Worm (Caenorhabditis elegans): ENCODE data around the gene C44B7.11.
A peak's percentile ranks its signal among the peaks of the same experiment; 100 is the strongest.
"Not testable (repeated sequence)": the region's sequence is repeated elsewhere in the genome, so short reads cannot be mapped to it uniquely, and the experiment has no call there.

C44B7.11 gene

DNA sequence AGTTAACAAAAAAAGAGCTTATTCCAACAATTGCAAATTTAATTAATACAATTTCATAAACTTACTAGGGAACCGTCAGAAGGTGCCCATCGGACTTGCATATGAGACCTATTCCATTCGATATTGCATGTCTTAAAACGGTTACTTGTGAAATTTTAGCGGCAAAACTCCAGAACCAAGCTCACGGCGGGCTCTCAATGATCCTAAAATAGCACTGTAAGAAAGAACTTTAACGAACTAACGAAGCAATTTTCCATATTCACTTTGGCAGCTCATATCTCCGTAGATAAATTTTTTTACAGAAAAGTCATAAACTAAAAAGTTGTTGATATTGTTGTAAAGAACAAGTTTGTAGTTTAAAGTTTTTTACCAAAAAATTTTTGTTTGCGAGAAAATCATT is 10.3 kb upstream of the C44B7.11 start, which contains the start of gene B0252.3:
Gene B0252.3, minus strand, starts transcription at position 101 of the 400 bp plus-strand sequence.
- not testable (repeated sequence) for TF ChIP-seq snpc-4 (tag; optimal IDR thresholded peaks at IDR 0.05); dsc-1 (tag; optimal IDR thresholded peaks at IDR 0.05); hlh-17 (GFP tag; optimal IDR thresholded peaks at IDR 0.05; ENCODE audit: borderline replicate concordance)

DNA sequence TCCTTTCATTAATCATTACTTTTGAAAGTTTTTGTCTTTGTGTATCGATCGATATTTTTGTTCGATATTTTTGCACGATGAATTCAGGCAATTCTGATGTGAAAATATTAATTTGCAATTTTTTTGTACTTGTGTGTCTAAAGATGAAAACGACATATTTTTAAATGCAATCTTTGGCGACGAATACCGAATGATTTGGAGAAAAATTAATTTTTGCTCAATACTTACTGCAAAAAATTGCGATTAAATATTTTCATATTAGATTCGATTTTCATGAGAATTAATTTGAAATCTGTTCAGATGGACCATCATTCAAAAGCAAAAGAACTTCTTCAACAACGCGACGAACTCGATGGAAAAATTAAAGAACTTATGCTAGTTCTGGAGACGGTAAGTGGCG is 4.5 kb upstream of the C44B7.11 start, which contains the start of gene psmd-9:
Gene psmd-9, plus strand, starts transcription at position 301 of the 400 bp plus-strand sequence.
- TF ChIP-seq lir-3 (tag; optimal IDR thresholded peaks at IDR 0.05; ENCODE audit: poor library complexity) (no peak), dsc-1 (tag; optimal IDR thresholded peaks at IDR 0.05) (no peak), nhr-237 (tag; optimal IDR thresholded peaks at IDR 0.05) (no peak), blmp-1 (tag; optimal IDR thresholded peaks at IDR 0.05) (no peak), efl-1 (optimal IDR thresholded peaks at IDR 0.05) (no peak), efl-1 (GFP tag; optimal IDR thresholded peaks at IDR 0.05 in 1 of 2) (peak in 1 of 2 experiments; percentile 22)

DNA sequence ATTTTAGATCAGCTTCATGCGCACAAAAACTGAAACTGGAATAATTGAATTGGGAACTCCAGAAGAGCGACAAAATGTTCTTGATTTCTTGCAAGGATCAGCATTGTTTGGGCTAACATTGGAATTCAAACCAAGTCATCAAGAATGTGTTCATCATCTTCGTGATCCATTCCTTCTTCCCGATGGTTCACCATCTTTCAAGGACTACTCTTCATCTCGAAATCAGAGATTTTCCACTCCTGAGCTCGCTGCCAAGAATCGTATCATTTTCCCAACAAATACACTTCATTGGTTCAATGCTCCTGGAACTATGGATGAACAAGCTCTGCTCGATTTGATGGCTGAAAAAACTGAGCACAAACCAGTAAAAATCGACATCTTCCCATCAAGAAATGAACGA is 3.4 kb upstream of the C44B7.11 start:
- TF ChIP-seq mdl-1 (tag; optimal IDR thresholded peaks at IDR 0.05): no peak

DNA sequence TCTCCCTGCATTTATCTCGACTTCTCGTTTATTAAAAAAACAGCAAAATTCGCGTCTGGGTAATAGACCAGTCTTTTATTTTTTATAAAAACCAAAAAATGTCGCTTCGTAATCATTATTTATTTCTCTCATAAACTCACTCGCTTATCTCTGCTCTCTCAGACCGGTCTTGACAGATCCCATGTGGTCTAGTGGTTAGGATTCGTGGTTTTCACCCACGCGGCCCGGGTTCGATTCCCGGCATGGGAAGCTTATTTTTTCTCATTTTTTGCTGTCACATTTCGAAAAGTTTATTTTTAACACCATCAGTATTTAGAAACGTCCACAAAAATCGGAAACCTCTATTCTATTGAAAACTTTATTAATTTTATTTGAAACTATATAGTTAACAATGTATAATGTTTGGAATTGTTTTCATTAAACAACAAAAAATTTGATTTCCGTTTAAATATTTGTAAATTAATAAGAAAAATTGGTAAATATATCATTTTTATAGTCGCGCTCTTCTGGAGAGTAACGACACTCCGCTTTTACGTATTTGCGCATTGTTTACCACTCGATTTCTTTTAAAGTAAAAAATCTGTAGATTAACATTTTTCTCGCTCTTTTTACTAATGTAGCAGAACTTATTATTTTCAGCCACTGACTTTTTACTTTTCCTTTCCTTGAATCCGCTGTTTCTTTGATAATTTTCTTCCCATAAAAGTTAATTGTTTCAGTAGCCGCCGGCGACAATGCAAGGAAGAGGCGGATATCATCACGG is 858 bp upstream of the C44B7.11 start, which contains the start of gene hrpl-1:
Gene hrpl-1, plus strand, starts transcription at position 713 of the 763 bp plus-strand sequence.
- TF ChIP-seq zag-1 (tag; optimal IDR thresholded peaks at IDR 0.05) (no peak), pag-3 (tag; optimal IDR thresholded peaks at IDR 0.05; ENCODE audit: borderline replicate concordance, insufficient read depth) (no peak), nhr-237 (tag; optimal IDR thresholded peaks at IDR 0.05) (no peak), nhr-47 (tag; optimal IDR thresholded peaks at IDR 0.05) (peak; percentile 48), C16A3.4 (tag; optimal IDR thresholded peaks at IDR 0.05) (no peak), lin-39 (tag; optimal IDR thresholded peaks at IDR 0.05) (no peak), dsc-1 (tag; optimal IDR thresholded peaks at IDR 0.05) (peak; percentile 48), nhr-11 (tag; optimal IDR thresholded peaks at IDR 0.05) (no peak), mep-1 (tag; optimal IDR thresholded peaks at IDR 0.05) (no peak), ces-1 (GFP tag; optimal IDR thresholded peaks at IDR 0.05) (no peak), unc-30 (tag; optimal IDR thresholded peaks at IDR 0.05) (no peak), nhr-20 (tag; optimal IDR thresholded peaks at IDR 0.05) (peak; percentile 34), efl-1 (optimal IDR thresholded peaks at IDR 0.05) (peak in 1 of 2 experiments; percentile 39), efl-1 (GFP tag; optimal IDR thresholded peaks at IDR 0.05 in 1 of 2) (peak; percentile 56 to 67), C34B4.2 (tag; optimal IDR thresholded peaks at IDR 0.05) (no peak), xbp-1 (tag; optimal IDR thresholded peaks at IDR 0.05) (peak; percentile 28), unc-130 (tag; optimal IDR thresholded peaks at IDR 0.05) (no peak), nhr-71 (tag; optimal IDR thresholded peaks at IDR 0.05) (peak; percentile 58), fkh-8 (tag; optimal IDR thresholded peaks at IDR 0.05) (no peak), nhr-12 (tag; optimal IDR thresholded peaks at IDR 0.05) (no peak), egl-27 (tag; optimal IDR thresholded peaks at IDR 0.05) (no peak), snpc-4 (tag; optimal IDR thresholded peaks at IDR 0.05) (no peak), ceh-82 (tag; optimal IDR thresholded peaks at IDR 0.05) (no peak), snu-23 (GFP tag; optimal IDR thresholded peaks at IDR 0.05) (peak; percentile 52), mdl-1 (tag; optimal IDR thresholded peaks at IDR 0.05) (peak in 1 of 2 experiments; percentile 26), nhr-85 (tag) (peak; percentile 26), F16B12.6 (tag; optimal IDR thresholded peaks at IDR 0.05) (no peak), lin-35 (GFP tag; optimal IDR thresholded peaks at IDR 0.05) (peak in 1 of 2 experiments; percentile 74), alr-1 (tag; optimal IDR thresholded peaks at IDR 0.05; ENCODE audit: borderline replicate concordance) (no peak), rnt-1 (tag; optimal IDR thresholded peaks at IDR 0.05) (peak; percentile 47), ceh-63 (GFP tag; optimal IDR thresholded peaks at IDR 0.05) (no peak), aly-2 (tag; optimal IDR thresholded peaks at IDR 0.05) (no peak), sptf-1 (tag; optimal IDR thresholded peaks at IDR 0.05) (no peak), ceh-90 (tag; optimal IDR thresholded peaks at IDR 0.05) (no peak), lsy-2 (tag; optimal IDR thresholded peaks at IDR 0.05) (peak in 1 of 2 experiments; percentile 47), unc-62 (GFP tag; optimal IDR thresholded peaks at IDR 0.05) (no peak), swsn-7 (tag; optimal IDR thresholded peaks at IDR 0.05) (peak; percentile 31), mab-9 (GFP tag; IDR thresholded peaks at IDR 0.05) (no peak), ceh-8 (GFP tag; optimal IDR thresholded peaks at IDR 0.05) (no peak), blmp-1 (tag; optimal IDR thresholded peaks at IDR 0.05) (peak; percentile 42), nhr-90 (tag; optimal IDR thresholded peaks at IDR 0.05; ENCODE audit: poor library complexity) (peak; percentile 54), ztf-4 (tag; optimal IDR thresholded peaks at IDR 0.05) (no peak)
